Worm (Caenorhabditis elegans) whole organism, L4 larva: ENCODE measurements around the gene srh-2.

ENCODE experiments used
- F26F4.8 ChIP-seq: fragments of 200-800 bp; sonication (Bioruptor generic); conservative IDR thresholded peaks from 2 replicates; pipeline ENCODE4 v1.3.6; 2022; ENCODE audit warnings: missing genetic modification characterization, missing compliant biosample characterization
- F37D6.2 ChIP-seq: sonication (generic microtip); optimal IDR thresholded peaks from 2 replicates; lab custom pipeline; 2016; ENCODE audit warnings: mild to moderate bottlenecking, missing genetic modification characterization, missing compliant biosample characterization
- F44E2.7 ChIP-seq: fragments of 200-800 bp; sonication (Bioruptor generic); IDR thresholded peaks from 2 replicates; pipeline ENCODE4 v2.1.2; 2022; ENCODE audit warnings: missing genetic modification characterization, missing compliant biosample characterization
- F49E8.2 ChIP-seq: sonication (generic microtip); optimal IDR thresholded peaks from 2 replicates; lab custom pipeline; 2016; ENCODE audit warnings: missing compliant biosample characterization, mild to moderate bottlenecking, missing genetic modification characterization, borderline replicate concordance
- R02D3.7 ChIP-seq: fragments of 150-350 bp; sonication (generic microtip); optimal IDR thresholded peaks from 3 replicates; lab custom pipeline; 2014; ENCODE audit warnings: missing biosample characterization, missing genetic modification characterization
- T26A8.4 ChIP-seq: fragments of 200-800 bp; sonication (Bioruptor generic); IDR thresholded peaks from 2 replicates; pipeline ENCODE4 v1.3.6; 2022; ENCODE audit warnings: missing genetic modification characterization, missing compliant biosample characterization
- ZK337.2 ChIP-seq: fragments of 200-800 bp; sonication (Bioruptor generic); IDR thresholded peaks from 2 replicates; pipeline ENCODE4 v1.3.6; 2022; ENCODE audit warnings: missing genetic modification reagents, missing genetic modification characterization, missing compliant biosample characterization
- aha-1 ChIP-seq: fragments of 150-350 bp; peaks from one replicate; lab custom pipeline; 2014; ENCODE audit warnings: missing biosample characterization, missing genetic modification characterization
- ama-1 ChIP-seq: fragments of 150-350 bp; optimal IDR thresholded peaks from 2 replicates; lab custom pipeline; 2014; ENCODE audit warnings: inconsistent platforms, mixed read lengths
- arid-1 ChIP-seq: fragments of 200-800 bp; sonication (Bioruptor generic); conservative IDR thresholded peaks from 2 replicates; pipeline ENCODE4 v1.3.6; 2022; ENCODE audit warnings: missing genetic modification reagents, missing genetic modification characterization, missing compliant biosample characterization
- attf-4 ChIP-seq: sonication (generic microtip); optimal IDR thresholded peaks from 3 replicates; lab custom pipeline; 2017; ENCODE audit warnings: missing biosample characterization, missing genetic modification characterization
- ceh-28 ChIP-seq: fragments of 150-350 bp; optimal IDR thresholded peaks from 2 replicates; lab custom pipeline; 2014; ENCODE audit warnings: missing biosample characterization, missing genetic modification reagents, missing genetic modification characterization
- ctbp-1 ChIP-seq: fragments of 200-800 bp; sonication (Bioruptor generic); IDR thresholded peaks from 2 replicates; pipeline ENCODE4 v1.3.6; 2022; ENCODE audit warnings: missing genetic modification reagents, missing genetic modification characterization, missing compliant biosample characterization
- daf-12 ChIP-seq: fragments of 150-350 bp; optimal IDR thresholded peaks from 2 replicates; lab custom pipeline; 2014; ENCODE audit warnings: missing biosample characterization, missing genetic modification reagents, missing genetic modification characterization
- daf-16 ChIP-seq, 3 experiments: sonication (generic microtip); optimal IDR thresholded peaks; 2 replicates each; lab custom pipeline; 2016 to 2017; ENCODE audit warnings: missing genetic modification characterization in 3 of 3, missing genetic modification reagents in 3 of 3, mild to moderate bottlenecking in 2 of 3, missing compliant biosample characterization in 2 of 3, missing biosample characterization in 1 of 3, moderate library complexity in 1 of 3
- dmd-6 ChIP-seq: fragments of 200-800 bp; sonication (Bioruptor generic); IDR thresholded peaks from 2 replicates; pipeline ENCODE4 v1.3.6; 2022; ENCODE audit warnings: missing genetic modification reagents, missing genetic modification characterization, missing compliant biosample characterization
- dmd-9 ChIP-seq: fragments of 200-800 bp; sonication (Bioruptor generic); IDR thresholded peaks from 2 replicates; pipeline ENCODE4 v1.3.6; 2022; ENCODE audit warnings: missing genetic modification reagents, missing genetic modification characterization, missing compliant biosample characterization
- dpl-1 ChIP-seq: fragments of 150-350 bp; optimal IDR thresholded peaks from 2 replicates; lab custom pipeline; 2014; ENCODE audit warnings: missing biosample characterization, missing genetic modification reagents, missing genetic modification characterization
- egl-43 ChIP-seq: fragments of 200-800 bp; sonication (Bioruptor generic); IDR thresholded peaks from 2 replicates; pipeline ENCODE4 v1.3.6; 2022; ENCODE audit warnings: missing genetic modification reagents, missing genetic modification characterization, missing compliant biosample characterization
- gei-8 ChIP-seq: fragments of 200-800 bp; sonication (Bioruptor generic); optimal IDR thresholded peaks from 2 replicates; lab custom pipeline; 2018; ENCODE audit warnings: mild to moderate bottlenecking, missing genetic modification characterization, missing compliant biosample characterization
- hif-1 ChIP-seq, 2 experiments: sonication (generic microtip); optimal IDR thresholded peaks; 2 replicates each; lab custom pipeline; 2016 to 2017; ENCODE audit warnings: missing compliant biosample characterization in 2 of 2, missing genetic modification characterization in 2 of 2, missing genetic modification reagents in 2 of 2, missing genotype in 2 of 2, mild to moderate bottlenecking in 1 of 2
- hlh-30 ChIP-seq: sonication (generic microtip); optimal IDR thresholded peaks from 2 replicates; lab custom pipeline; 2017; ENCODE audit warnings: antibody characterized with exemption, mild to moderate bottlenecking, missing genetic modification characterization, missing compliant biosample characterization; ENCODE audit not compliant: insufficient read depth
- hmg-1.1 ChIP-seq: fragments of 200-800 bp; sonication (Bioruptor generic); IDR thresholded peaks from 2 replicates; pipeline ENCODE4 v1.3.6; 2022; ENCODE audit warnings: missing genetic modification reagents, missing genetic modification characterization, missing compliant biosample characterization
- jun-1 ChIP-seq: fragments of 150-350 bp; optimal IDR thresholded peaks from 2 replicates; lab custom pipeline; 2014; ENCODE audit warnings: missing biosample characterization, missing genetic modification reagents, missing genetic modification characterization
- lin-15B ChIP-seq: fragments of 150-350 bp; sonication (generic microtip); optimal IDR thresholded peaks from 3 replicates; lab custom pipeline; 2014; ENCODE audit warnings: missing biosample characterization, missing genetic modification characterization
- lsy-2 ChIP-seq, 2 experiments: fragments of 150-350 bp in 1 of 2; sonication (generic microtip) in 1 of 2; optimal IDR thresholded peaks; 2 replicates each; lab custom pipeline; 2014 to 2017; ENCODE audit warnings: missing biosample characterization in 2 of 2, missing genetic modification characterization in 2 of 2
- madf-5 ChIP-seq, 2 experiments: fragments of 200-800 bp; sonication (Bioruptor generic); IDR thresholded peaks; 2 replicates each; pipeline ENCODE4 v1.3.6; 2022; ENCODE audit warnings: missing compliant biosample characterization in 2 of 2, missing genetic modification characterization in 2 of 2
- mes-2 ChIP-seq: sonication (generic microtip); optimal IDR thresholded peaks from 2 replicates; lab custom pipeline; 2016; ENCODE audit warnings: missing genotype, mild to moderate bottlenecking, missing genetic modification characterization, missing compliant biosample characterization; ENCODE audit not compliant: poor library complexity, severe bottlenecking
- nhr-25 ChIP-seq: sonication (generic microtip); optimal IDR thresholded peaks from 2 replicates; lab custom pipeline; 2017; ENCODE audit warnings: missing genetic modification characterization, mild to moderate bottlenecking, missing compliant biosample characterization, antibody characterized with exemption, moderate library complexity, borderline replicate concordance; ENCODE audit not compliant: insufficient read depth
- nhr-28 ChIP-seq: fragments of 150-350 bp; optimal IDR thresholded peaks from 2 replicates; lab custom pipeline; 2014; ENCODE audit warnings: missing biosample characterization, missing genetic modification characterization
- nhr-48 ChIP-seq: sonication (generic microtip); optimal IDR thresholded peaks from 2 replicates; lab custom pipeline; 2016; ENCODE audit warnings: mild to moderate bottlenecking, missing genetic modification characterization, missing compliant biosample characterization
- nhr-6 ChIP-seq: fragments of 150-350 bp; optimal IDR thresholded peaks from 2 replicates; lab custom pipeline; 2014; ENCODE audit warnings: missing biosample characterization, missing genetic modification characterization
- pha-4 ChIP-seq, 2 experiments: fragments of 150-350 bp in 1 of 2; fragments of 200-800 bp in 1 of 2; sonication (Bioruptor generic) in 1 of 2; IDR thresholded peaks in 1 of 2; optimal IDR thresholded peaks in 1 of 2; 2 replicates each; pipeline versions ENCODE4 v1.3.6 to Lab custom; 2014 to 2022; ENCODE audit warnings: missing genetic modification characterization in 2 of 2, missing genetic modification reagents in 2 of 2, missing biosample characterization in 1 of 2, missing compliant biosample characterization in 1 of 2
- pqm-1 ChIP-seq: sonication (generic microtip); optimal IDR thresholded peaks from 2 replicates; lab custom pipeline; 2017; ENCODE audit warnings: missing biosample characterization, missing genetic modification characterization
- rbr-2 ChIP-seq: sonication (generic microtip); optimal IDR thresholded peaks from 2 replicates; lab custom pipeline; 2016; ENCODE audit warnings: missing genotype, missing genetic modification characterization, missing compliant biosample characterization
- saeg-2 ChIP-seq: fragments of 200-800 bp; sonication (Bioruptor generic); IDR thresholded peaks from 2 replicates; pipeline ENCODE4 v1.3.6; 2022; ENCODE audit warnings: missing genetic modification reagents, missing genetic modification characterization, missing compliant biosample characterization
- set-16 ChIP-seq: fragments of 200-800 bp; sonication (Bioruptor generic); IDR thresholded peaks from 2 replicates; pipeline ENCODE4 v1.3.6; 2022; ENCODE audit warnings: missing genetic modification reagents, missing genetic modification characterization, missing compliant biosample characterization
- snpc-1.2 ChIP-seq: fragments of 200-800 bp; sonication (Bioruptor generic); IDR thresholded peaks from 2 replicates; pipeline ENCODE4 v1.3.6; 2022; ENCODE audit warnings: missing genetic modification reagents, missing genetic modification characterization, missing compliant biosample characterization
- snpc-4 ChIP-seq: fragments of 150-350 bp; optimal IDR thresholded peaks from 2 replicates; lab custom pipeline; 2014; ENCODE audit warnings: missing biosample characterization, missing genetic modification characterization
- spr-1 ChIP-seq: sonication (generic microtip); optimal IDR thresholded peaks from 2 replicates; lab custom pipeline; 2016; ENCODE audit warnings: mild to moderate bottlenecking, missing genetic modification characterization, missing compliant biosample characterization
- unc-130 ChIP-seq: sonication (generic microtip); optimal IDR thresholded peaks from 2 replicates; lab custom pipeline; 2016; ENCODE audit warnings: missing genetic modification reagents, missing genetic modification characterization, missing compliant biosample characterization
- vab-7 ChIP-seq: fragments of 200-800 bp; sonication (Bioruptor generic); IDR thresholded peaks from 2 replicates; pipeline ENCODE4 v1.3.6; 2022; ENCODE audit warnings: missing genetic modification reagents, missing genetic modification characterization, missing compliant biosample characterization
- zfp-3 ChIP-seq: fragments of 200-800 bp; sonication (Bioruptor generic); conservative IDR thresholded peaks from 2 replicates; pipeline ENCODE4 v1.3.6; 2022; ENCODE audit warnings: missing genetic modification reagents, missing genetic modification characterization, missing compliant biosample characterization
- zip-11 ChIP-seq: fragments of 200-800 bp; sonication (Bioruptor generic); IDR thresholded peaks from 2 replicates; pipeline ENCODE4 v1.3.6; 2022; ENCODE audit warnings: missing genetic modification characterization, missing compliant biosample characterization

The srh-2 gene

ce11 chrV:773256-773655 lies 45.2 kb downstream of the srh-2 start, which contains the start of gene sti-1 (continued):
- TF ChIP-seq egl-43 (GFP tag; lab: Robert Waterston, UW), result no peak
- peak; percentile 15 for TF ChIP-seq spr-1 (tag; lab: Kevin White, UChicago)
- 0 out of 2 replicates have a peak, but pooled peaks have one; percentile 47 for TF ChIP-seq zfp-3 (GFP tag; lab: Robert Waterston, UW)
- no peak for TF ChIP-seq gei-8 (GFP tag; lab: Kevin White, UChicago)
- peak; percentile 69 for TF ChIP-seq nhr-25 (tag; lab: Kevin White, UChicago)
- peak; percentile 30; the same call in 1 of the 2 replicates for TF ChIP-seq dmd-6
- TF ChIP-seq F26F4.8 (GFP tag; lab: Robert Waterston, UW), result no peak
- peak; percentile 51 for TF ChIP-seq lin-15B (tag; lab: Kevin White, UChicago)
- peak; percentile 67 for TF ChIP-seq nhr-6
- peak; percentile 83 for TF ChIP-seq nhr-28
- TF ChIP-seq dpl-1 (GFP tag; lab: Kevin White, UChicago), result peak; percentile 96
- TF ChIP-seq mes-2 (tag; lab: Kevin White, UChicago), result peak; percentile 89
- peak; percentile 17 for TF ChIP-seq F37D6.2 (tag; lab: Kevin White, UChicago)
- no peak for TF ChIP-seq nhr-48 (tag; lab: Kevin White, UChicago)
- TF ChIP-seq T26A8.4, result peak; percentile 55; the same call in 1 of the 2 replicates
- peak in 1 of 2 experiments; percentile 41 for TF ChIP-seq hif-1 (tag; optimal IDR thresholded peaks at IDR 0.05; lab: Kevin White, UChicago)
- TF ChIP-seq dmd-9 (GFP tag; lab: Robert Waterston, UW), result no peak
- TF ChIP-seq aha-1, result peak; percentile 88
- peak; percentile 72 for TF ChIP-seq hmg-1.1
- TF ChIP-seq jun-1 (tag; lab: Kevin White, UChicago), result peak; percentile 32
- peak; percentile 63; the same call in 1 of the 2 replicates for TF ChIP-seq pha-4 (GFP tag; IDR thresholded peaks at IDR 0.05; lab: Robert Waterston, UW)
- peak; percentile 52 for TF ChIP-seq pha-4 (tag; optimal IDR thresholded peaks at IDR 0.05; lab: Kevin White, UChicago)

- TF ChIP-seq madf-5 (GFP tag; IDR thresholded peaks at IDR 0.05; lab: Robert Waterston, UW) (0 out of 4 replicates have a peak, but pooled peaks of 1 of the 2 experiments have one; percentile 30), set-16 (GFP tag; lab: Robert Waterston, UW) (peak; percentile 72), pqm-1 (tag; lab: Kevin White, UChicago) (no peak)
Observed at ce11 chrV:774341-774740, 46.2 kb downstream of the srh-2 start.

ce11 chrV:774875-775359 lies 46.8 kb downstream of the srh-2 start, which contains the start of gene srbc-58:
TSS of gene srbc-58 (plus strand) at chrV:774995.
- TF ChIP-seq arid-1 (GFP tag; lab: Robert Waterston, UW), result peak; percentile 70
- 0 out of 2 replicates have a peak, but pooled peaks have one; percentile 63 for TF ChIP-seq T26A8.4
- TF ChIP-seq F49E8.2 (tag; lab: Kevin White, UChicago), result peak; percentile 86
- TF ChIP-seq lsy-2 (tag; optimal IDR thresholded peaks at IDR 0.05; lab: Kevin White, UChicago), result peak in 1 of 2 experiments; percentile 52
- no peak for TF ChIP-seq saeg-2 (GFP tag; lab: Robert Waterston, UW)
- TF ChIP-seq unc-130, result peak; percentile 6
- TF ChIP-seq F44E2.7, result no peak
- TF ChIP-seq hlh-30 (tag; lab: Kevin White, UChicago), result no peak
- TF ChIP-seq snpc-1.2 (GFP tag; lab: Robert Waterston, UW), result 0 out of 2 replicates have a peak, but pooled peaks have one; percentile 35
- TF ChIP-seq daf-16 (GFP tag; optimal IDR thresholded peaks at IDR 0.05; lab: Kevin White, UChicago), result no peak
- peak; percentile 14 for TF ChIP-seq daf-16 (tag; optimal IDR thresholded peaks at IDR 0.05; lab: Kevin White, UChicago)
- no peak for TF ChIP-seq daf-12
- TF ChIP-seq aha-1, result peak; percentile 68
- no peak for TF ChIP-seq zip-11 (GFP tag; lab: Robert Waterston, UW)
- no peak for TF ChIP-seq gei-8 (GFP tag; lab: Kevin White, UChicago)
- no peak for TF ChIP-seq F37D6.2 (tag; lab: Kevin White, UChicago)
- TF ChIP-seq pha-4 (GFP tag; IDR thresholded peaks at IDR 0.05; lab: Robert Waterston, UW), result peak; percentile 11; the same call in 1 of the 2 replicates
- no peak for TF ChIP-seq pha-4 (tag; optimal IDR thresholded peaks at IDR 0.05; lab: Kevin White, UChicago)
- peak; percentile 21 for TF ChIP-seq rbr-2 (tag; lab: Kevin White, UChicago)
- no peak for TF ChIP-seq F26F4.8 (GFP tag; lab: Robert Waterston, UW)
- TF ChIP-seq lin-15B (tag; lab: Kevin White, UChicago), result no peak
- TF ChIP-seq snpc-4, result no peak
- TF ChIP-seq ama-1 (lab: Kevin White, UChicago), result peak; percentile 69
- no peak for TF ChIP-seq ZK337.2
- TF ChIP-seq nhr-28, result no peak
- TF ChIP-seq vab-7 (GFP tag; lab: Robert Waterston, UW), result no peak
- TF ChIP-seq ctbp-1 (GFP tag; lab: Robert Waterston, UW), result 0 out of 2 replicates have a peak, but pooled peaks have one; percentile 21
- no peak for TF ChIP-seq ceh-28
- no peak for TF ChIP-seq attf-4 (tag; lab: Kevin White, UChicago)
- peak; percentile 60 for TF ChIP-seq R02D3.7 (tag; lab: Kevin White, UChicago)
